Worm (Caenorhabditis elegans) whole organism, late embryonic: ENCODE results near the gene his-60.

Experiments used
- F13H6.1 ChIP-seq: sonication (generic microtip); optimal IDR thresholded peaks from 2 replicates; lab custom pipeline; 2016; ENCODE audit warnings: missing genetic modification characterization, missing compliant biosample characterization
- ceh-19 ChIP-seq: fragments of 200-800 bp; sonication (Bioruptor generic); optimal IDR thresholded peaks from 2 replicates; lab custom pipeline; 2018; ENCODE audit warnings: mild to moderate bottlenecking, missing genetic modification characterization, missing compliant biosample characterization
- elt-2 ChIP-seq: sonication (generic microtip); optimal IDR thresholded peaks from 2 replicates; lab custom pipeline; 2016; ENCODE audit warnings: missing genetic modification reagents, missing genetic modification characterization, missing compliant biosample characterization
- gmeb-2 ChIP-seq: sonication (generic microtip); optimal IDR thresholded peaks from 2 replicates; lab custom pipeline; 2016; ENCODE audit warnings: missing genetic modification characterization, inconsistent platforms, missing compliant biosample characterization
- nhr-11 ChIP-seq: fragments of 150-350 bp; optimal IDR thresholded peaks from 2 replicates; lab custom pipeline; 2014; ENCODE audit warnings: missing biosample characterization, missing genetic modification characterization
- pqm-1 ChIP-seq: sonication (generic microtip); optimal IDR thresholded peaks from 2 replicates; lab custom pipeline; 2016; ENCODE audit warnings: missing genetic modification characterization, missing compliant biosample characterization
- sox-4 ChIP-seq: sonication (generic microtip); optimal IDR thresholded peaks from 2 replicates; lab custom pipeline; 2017; ENCODE audit warnings: mild to moderate bottlenecking, missing genetic modification characterization, inconsistent platforms, missing compliant biosample characterization
- unc-86 ChIP-seq: sonication (generic microtip); optimal IDR thresholded peaks from 2 replicates; lab custom pipeline; 2016; ENCODE audit warnings: missing genetic modification characterization, missing compliant biosample characterization

DNA sequence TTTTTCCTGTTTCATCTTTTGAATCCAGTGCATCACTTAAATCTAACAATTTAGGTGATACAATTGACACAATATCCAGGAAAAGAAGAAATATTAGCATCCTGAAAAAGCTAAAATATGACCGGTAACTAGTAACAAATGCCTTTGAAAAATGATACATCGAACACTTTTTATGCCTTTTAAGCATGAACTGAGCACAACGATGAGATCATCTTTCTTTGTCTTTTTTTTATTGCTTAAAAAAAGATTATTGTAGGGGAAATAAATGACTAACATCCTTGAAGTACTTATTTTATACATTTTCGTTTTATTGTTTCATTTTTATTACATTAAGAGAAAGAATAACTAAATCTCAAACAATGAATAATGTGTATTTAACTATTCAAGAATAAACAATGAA, 21.9 kb downstream of the his-60 start, which contains the start of gene F13B6.3:
- TF ChIP-seq nhr-11 (tag; lab: Kevin White, UChicago) (no peak), sox-4 (no peak), elt-2 (tag; lab: Kevin White, UChicago) (no peak), F13H6.1 (tag; lab: Kevin White, UChicago) (no peak), pqm-1 (tag; lab: Kevin White, UChicago) (no peak), gmeb-2 (no peak), ceh-19 (GFP tag; lab: Kevin White, UChicago) (no peak), unc-86 (tag; lab: Kevin White, UChicago) (no peak)
